Fruit fly (Drosophila melanogaster) whole organism, pupa: ENCODE measurements around the gene JTBR.

Experiments used
- CG13204 ChIP-seq: fragments of 200-800 bp; sonication (Bioruptor generic); optimal IDR thresholded peaks from 2 replicates; lab custom pipeline; 2018; ENCODE audit warnings: missing biosample characterization, mild to moderate bottlenecking, missing genetic modification characterization, moderate library complexity
- CG14655 ChIP-seq: fragments of 200-800 bp; sonication (Bioruptor generic); optimal IDR thresholded peaks from 3 replicates; lab custom pipeline; 2017; ENCODE audit warnings: mild to moderate bottlenecking, missing biosample characterization, missing genetic modification reagents, missing genetic modification characterization
- CG15710 ChIP-seq: fragments of 200-800 bp; sonication (Bioruptor generic); optimal IDR thresholded peaks from 2 replicates; lab custom pipeline; 2018; ENCODE audit warnings: missing biosample characterization, mild to moderate bottlenecking, missing genetic modification characterization, moderate library complexity
- CG32121 ChIP-seq: fragments of 200-800 bp; sonication (Bioruptor generic); IDR thresholded peaks from 2 replicates; pipeline ENCODE4 v1.3.6; 2022; ENCODE audit warnings: missing biosample characterization, missing genetic modification characterization
- EcR ChIP-seq: fragments of 200-800 bp; sonication (Bioruptor generic); optimal IDR thresholded peaks from 3 replicates; lab custom pipeline; 2019; ENCODE audit warnings: missing biosample characterization, missing genetic modification characterization, mild to moderate bottlenecking, moderate library complexity, missing genetic modification reagents
- fd96Ca ChIP-seq: fragments of 200-800 bp; sonication (Bioruptor generic); IDR thresholded peaks from 3 replicates; pipeline ENCODE4 v1.3.6; 2022; ENCODE audit warnings: missing biosample characterization, missing genetic modification characterization

- TF ChIP-seq CG15710 (tag; lab: Kevin White, UChicago) = no peak
- TF ChIP-seq CG32121 = no peak
- TF ChIP-seq CG14655 (GFP tag; lab: Kevin White, UChicago) = no peak
- no peak for TF ChIP-seq EcR (GFP tag; lab: Kevin White, UChicago)
- TF ChIP-seq fd96Ca (GFP tag; lab: Robert Waterston, UW) = no peak
- no peak for TF ChIP-seq CG13204 (GFP tag; lab: Kevin White, UChicago)
Observed at dm6 chr3L:1850498-1850897, 47.8 kb upstream of the JTBR start.
